Fruit fly (Drosophila melanogaster): ENCODE measurements around the gene Scsalpha2.

The Scsalpha2 gene

dm6 chr3R:19463874-19464549 lies 1.1 kb upstream of the Scsalpha2 start (continued):
- TF ChIP-seq al (GFP tag; IDR thresholded peaks at IDR 0.05) = no peak
- TF ChIP-seq tll (GFP tag; optimal IDR thresholded peaks at IDR 0.05) = peak in 1 of 2 experiments; percentile 92
- TF ChIP-seq C15 (GFP tag; IDR thresholded peaks at IDR 0.05) = no peak
- no peak for TF ChIP-seq Adf1 (GFP tag; IDR thresholded peaks at IDR 0.05)
- TF ChIP-seq ham (GFP tag; IDR thresholded peaks at IDR 0.05) = no peak
- peak; percentile 70 for TF ChIP-seq salm (tag; optimal IDR thresholded peaks at IDR 0.05)
- TF ChIP-seq Mes4 (GFP tag; optimal IDR thresholded peaks at IDR 0.05) = peak; percentile 63
- no peak for TF ChIP-seq Hsf (GFP tag; optimal IDR thresholded peaks at IDR 0.05)
- no peak for TF ChIP-seq dan (GFP tag; IDR thresholded peaks at IDR 0.05)
- peak; percentile 47 for TF ChIP-seq NC2α (GFP tag; optimal IDR thresholded peaks at IDR 0.05)
- peak; percentile 47 for TF ChIP-seq CG8281 (tag; optimal IDR thresholded peaks at IDR 0.05)
- no peak for TF ChIP-seq Ssrp (tag; optimal IDR thresholded peaks at IDR 0.05)
- no peak for TF ChIP-seq Tbp (GFP tag; optimal IDR thresholded peaks at IDR 0.05)

- no peak for TF ChIP-seq CG10321 (GFP tag; IDR thresholded peaks at IDR 0.05)
- TF ChIP-seq CG2199 (GFP tag; IDR thresholded peaks at IDR 0.05) = peak; percentile 95
- no peak for TF ChIP-seq ci (GFP tag; IDR thresholded peaks at IDR 0.05)
- peak; percentile 7; the same call in 1 of the 2 replicates for TF ChIP-seq CG17612 (GFP tag; IDR thresholded peaks at IDR 0.05)
These were observed 1.7 kb downstream of the Scsalpha2 start for dm6 chr3R:19461218-19461526.

DNA sequence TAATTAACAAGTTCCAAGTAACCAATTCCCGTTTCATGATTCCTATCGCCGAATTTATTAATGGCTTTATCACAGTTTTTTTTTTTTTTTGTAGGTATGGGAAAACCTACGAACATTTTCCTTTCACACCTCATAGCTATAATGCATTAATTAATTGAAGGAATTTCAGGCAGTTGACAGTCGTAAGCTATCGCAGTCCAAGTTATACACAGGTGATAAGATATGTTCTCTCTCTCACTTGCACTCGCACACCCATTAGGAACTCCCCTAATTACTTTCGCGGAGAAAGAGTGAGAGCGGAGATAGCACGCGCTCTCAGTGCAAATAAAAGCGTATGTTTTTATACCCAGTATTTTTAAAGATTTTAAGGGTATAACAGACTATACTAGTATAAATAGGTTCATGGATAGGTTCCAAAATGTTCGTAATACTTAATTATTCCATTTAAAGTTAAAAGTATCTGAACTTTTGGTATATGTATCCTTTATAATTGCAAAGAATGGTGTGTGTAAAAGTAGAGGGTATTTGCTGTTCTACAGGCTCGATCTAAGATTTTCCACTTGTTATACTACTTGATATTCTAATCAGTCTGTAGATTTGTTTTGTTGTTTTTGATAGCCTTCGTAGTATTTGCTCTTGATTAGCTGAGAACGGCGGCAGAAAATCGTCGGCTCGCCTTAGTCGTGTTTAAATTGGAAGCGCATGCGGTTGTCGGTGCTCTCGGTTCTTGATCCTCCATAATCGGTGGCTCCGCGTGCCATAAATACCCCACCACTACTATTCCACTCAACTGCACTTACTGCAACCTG lies 2.3 kb downstream of the Scsalpha2 start, which contains the start of gene Dys:
Dys (plus strand) TSS at position 677 of the 809 bp plus-strand sequence.
- TF ChIP-seq Fer2 (tag; optimal IDR thresholded peaks at IDR 0.05) = peak; percentile 84
- peak; percentile 70 for TF ChIP-seq run (tag; optimal IDR thresholded peaks at IDR 0.05)
- peak; percentile 79 for TF ChIP-seq jing (GFP tag; optimal IDR thresholded peaks at IDR 0.05)
- no peak for TF ChIP-seq CG2129 (GFP tag; IDR thresholded peaks at IDR 0.05; ENCODE audit: partially characterized antibody)
- TF ChIP-seq lab (GFP tag; optimal IDR thresholded peaks at IDR 0.05) = peak; percentile 94
- peak; percentile 81 for TF ChIP-seq CG9215 (GFP tag; IDR thresholded peaks at IDR 0.05)
- TF ChIP-seq NfI (GFP tag; optimal IDR thresholded peaks at IDR 0.05) = peak; percentile 75
- TF ChIP-seq gsb-n (tag; optimal IDR thresholded peaks at IDR 0.05) = peak; percentile 87
- TF ChIP-seq CG15269 (tag; optimal IDR thresholded peaks at IDR 0.05) = peak; percentile 85
- peak; percentile 75 for TF ChIP-seq ATbp (GFP tag; optimal IDR thresholded peaks at IDR 0.05)
- no peak for TF ChIP-seq CG17912 (GFP tag; optimal IDR thresholded peaks at IDR 0.05)
- peak; percentile 90 for TF ChIP-seq Atf6 (GFP tag; IDR thresholded peaks at IDR 0.05)
- no peak for TF ChIP-seq CG16813 (GFP tag; IDR thresholded peaks at IDR 0.05; ENCODE audit: partially characterized antibody)
- TF ChIP-seq Opbp (GFP tag; IDR thresholded peaks at IDR 0.05; ENCODE audit: partially characterized antibody) = no peak
- peak; percentile 89 for TF ChIP-seq E2f1 (GFP tag; IDR thresholded peaks at IDR 0.05)
- peak; percentile 33 for TF ChIP-seq CG34376 (GFP tag; optimal IDR thresholded peaks at IDR 0.05)
- peak; percentile 82 for TF ChIP-seq slp2 (GFP tag; optimal IDR thresholded peaks at IDR 0.05)
- TF ChIP-seq CG17186 (GFP tag; optimal IDR thresholded peaks at IDR 0.05) = no peak
- TF ChIP-seq dimm (GFP tag; IDR thresholded peaks at IDR 0.05) = peak; percentile 40; the same call in 1 of the 2 replicates
- peak; percentile 84 for TF ChIP-seq croc (GFP tag; conservative IDR thresholded peaks at IDR 0.05)
- TF ChIP-seq CG11695 (GFP tag; IDR thresholded peaks at IDR 0.05) = peak; percentile 80
- peak; percentile 52 for TF ChIP-seq CG18011 (GFP tag; optimal IDR thresholded peaks at IDR 0.05)
- TF ChIP-seq pho (GFP tag; optimal IDR thresholded peaks at IDR 0.05) = peak; percentile 87
- TF ChIP-seq Stat92E (GFP tag; optimal IDR thresholded peaks at IDR 0.05) = no peak
- no peak for TF ChIP-seq CG10321 (GFP tag; IDR thresholded peaks at IDR 0.05)
- TF ChIP-seq mam (GFP tag; optimal IDR thresholded peaks at IDR 0.05) = peak; percentile 93
- TF ChIP-seq CG17612 (GFP tag; IDR thresholded peaks at IDR 0.05) = no peak; the same call in none of the 2 replicates
- peak; percentile 68 for TF ChIP-seq Dad (GFP tag; optimal IDR thresholded peaks at IDR 0.05)
- 0 out of 2 replicates have a peak, but pooled peaks have one; percentile 37 for TF ChIP-seq Drgx (GFP tag; IDR thresholded peaks at IDR 0.05)
- TF ChIP-seq CG3163 (GFP tag; optimal IDR thresholded peaks at IDR 0.05) = peak; percentile 45

Data from whole organism, embryonic.